Worm (Caenorhabditis elegans) whole organism, young adult: ENCODE results near the gene str-187.

Experiments
- B0261.1 ChIP-seq: sonication (generic microtip); optimal IDR thresholded peaks from 2 replicates; lab custom pipeline; 2016; ENCODE audit warnings: mild to moderate bottlenecking, missing genetic modification characterization, moderate library complexity, missing compliant biosample characterization
- C17E4.6 ChIP-seq: fragments of 200-800 bp; sonication (Bioruptor generic); IDR thresholded peaks from 2 replicates; pipeline ENCODE4 v1.3.6; 2022; ENCODE audit warnings: missing genetic modification reagents, missing genetic modification characterization, missing compliant biosample characterization
- F10E7.11 ChIP-seq: sonication (generic microtip); optimal IDR thresholded peaks from 2 replicates; lab custom pipeline; 2017; ENCODE audit warnings: mild to moderate bottlenecking, missing genetic modification characterization, moderate library complexity, missing compliant biosample characterization
- F23B12.7 ChIP-seq: sonication (generic microtip); optimal IDR thresholded peaks from 2 replicates; lab custom pipeline; 2017; ENCODE audit warnings: missing genetic modification characterization, mild to moderate bottlenecking, missing compliant biosample characterization, antibody characterized with exemption, moderate library complexity; ENCODE audit not compliant: insufficient read depth
- F33H1.4 ChIP-seq: fragments of 200-800 bp; sonication (Bioruptor generic); IDR thresholded peaks from 2 replicates; pipeline ENCODE4 v1.3.6; 2022; ENCODE audit warnings: missing genetic modification reagents, missing genetic modification characterization, missing compliant biosample characterization
- F37B4.10 ChIP-seq: fragments of 200-800 bp; sonication (Bioruptor generic); IDR thresholded peaks from 2 replicates; pipeline ENCODE4 v1.3.6; 2022; ENCODE audit warnings: missing genetic modification characterization, missing compliant biosample characterization
- F39B2.1 ChIP-seq: fragments of 200-800 bp; sonication (Bioruptor generic); IDR thresholded peaks from 2 replicates; pipeline ENCODE4 v1.3.6; 2022; ENCODE audit warnings: missing genetic modification reagents, missing genetic modification characterization, missing compliant biosample characterization
- F55B11.4 ChIP-seq: sonication (generic microtip); optimal IDR thresholded peaks from 2 replicates; lab custom pipeline; 2016; ENCODE audit warnings: missing compliant biosample characterization, missing genetic modification characterization, borderline replicate concordance; ENCODE audit not compliant: insufficient read depth
- K11D2.4 ChIP-seq: fragments of 200-800 bp; sonication (Bioruptor generic); IDR thresholded peaks from 2 replicates; pipeline ENCODE4 v1.3.6; 2022; ENCODE audit warnings: missing genetic modification reagents, missing genetic modification characterization, missing compliant biosample characterization
- T07F8.4 ChIP-seq: sonication (generic microtip); optimal IDR thresholded peaks from 2 replicates; lab custom pipeline; 2016; ENCODE audit warnings: mild to moderate bottlenecking, missing genetic modification characterization, moderate library complexity, missing compliant biosample characterization
- Y53F4B.3 ChIP-seq: fragments of 200-800 bp; sonication (Bioruptor generic); IDR thresholded peaks from 2 replicates; pipeline ENCODE4 v1.3.6; 2022; ENCODE audit warnings: missing genetic modification reagents, missing genetic modification characterization, missing compliant biosample characterization
- Y56A3A.18 ChIP-seq: fragments of 200-800 bp; sonication (Bioruptor generic); IDR thresholded peaks from 2 replicates; pipeline ENCODE4 v1.3.6; 2022; ENCODE audit warnings: missing genetic modification reagents, missing genetic modification characterization, missing compliant biosample characterization
- Y67H2A.10 ChIP-seq: fragments of 200-800 bp; sonication (Bioruptor generic); conservative IDR thresholded peaks from 2 replicates; pipeline ENCODE4 v1.3.6; 2022; ENCODE audit warnings: missing genetic modification reagents, missing genetic modification characterization, missing compliant biosample characterization
- Y79H2A.3 ChIP-seq: fragments of 200-800 bp; sonication (Bioruptor generic); conservative IDR thresholded peaks from 2 replicates; pipeline ENCODE4 v1.3.6; 2022; ENCODE audit warnings: missing genetic modification reagents, missing genetic modification characterization, missing compliant biosample characterization
- Y95B8A.8 ChIP-seq: fragments of 200-800 bp; sonication (Bioruptor generic); IDR thresholded peaks from 2 replicates; pipeline ENCODE4 v1.3.6; 2022; ENCODE audit warnings: missing genetic modification reagents, missing genetic modification characterization, missing compliant biosample characterization
- ZK185.1 ChIP-seq: sonication (generic microtip); optimal IDR thresholded peaks from 2 replicates; lab custom pipeline; 2016; ENCODE audit warnings: mild to moderate bottlenecking, missing genetic modification characterization, missing compliant biosample characterization; ENCODE audit not compliant: poor library complexity, severe bottlenecking
- ama-1 ChIP-seq, 3 experiments: fragments of 150-350 bp in 1 of 3; sonication (generic microtip) in 2 of 3; optimal IDR thresholded peaks; 2 replicates each; lab custom pipeline; 2014 to 2018; ENCODE audit warnings: missing biosample characterization in 2 of 3, missing genetic modification characterization in 2 of 3, missing genetic modification reagents in 2 of 3
- aptf-3 ChIP-seq: fragments of 200-800 bp; sonication (Bioruptor generic); IDR thresholded peaks from 2 replicates; pipeline ENCODE4 v1.3.6; 2022; ENCODE audit warnings: missing genetic modification characterization, missing compliant biosample characterization
- attf-5 ChIP-seq: fragments of 200-800 bp; sonication (Bioruptor generic); optimal IDR thresholded peaks from 2 replicates; lab custom pipeline; 2018; ENCODE audit warnings: mild to moderate bottlenecking, missing genetic modification characterization, missing compliant biosample characterization
- ccch-3 ChIP-seq: fragments of 200-800 bp; sonication (Bioruptor generic); optimal IDR thresholded peaks from 2 replicates; lab custom pipeline; 2018; ENCODE audit warnings: mild to moderate bottlenecking, missing genetic modification characterization, missing compliant biosample characterization
- cebp-1 ChIP-seq, 2 experiments: fragments of 200-800 bp in 1 of 2; sonication (Bioruptor generic) in 1 of 2; sonication (generic microtip) in 1 of 2; IDR thresholded peaks in 1 of 2; optimal IDR thresholded peaks in 1 of 2; 2 replicates each; pipeline versions ENCODE4 v1.3.6 to Lab custom; 2017 to 2022; ENCODE audit warnings: missing compliant biosample characterization in 2 of 2, missing genetic modification characterization in 2 of 2, mild to moderate bottlenecking in 1 of 2, missing genetic modification reagents in 1 of 2, moderate library complexity in 1 of 2
- ceh-100 ChIP-seq: fragments of 200-800 bp; sonication (Bioruptor generic); IDR thresholded peaks from 2 replicates; pipeline ENCODE4 v1.3.6; 2022; ENCODE audit warnings: missing genetic modification reagents, missing genetic modification characterization, missing compliant biosample characterization
- ceh-27 ChIP-seq: fragments of 200-800 bp; sonication (Bioruptor generic); optimal IDR thresholded peaks from 2 replicates; lab custom pipeline; 2018; ENCODE audit warnings: mild to moderate bottlenecking, missing genetic modification characterization, moderate library complexity, missing compliant biosample characterization
- ceh-58 ChIP-seq: fragments of 200-800 bp; sonication (Bioruptor generic); IDR thresholded peaks from 2 replicates; pipeline ENCODE4 v1.3.6; 2022; ENCODE audit warnings: missing genetic modification characterization, missing compliant biosample characterization
- chd-7 ChIP-seq: sonication (generic microtip); optimal IDR thresholded peaks from 2 replicates; lab custom pipeline; 2016; ENCODE audit warnings: mild to moderate bottlenecking, missing genetic modification characterization, moderate library complexity, missing compliant biosample characterization
- die-1 ChIP-seq: sonication (generic microtip); optimal IDR thresholded peaks from 2 replicates; lab custom pipeline; 2016; ENCODE audit warnings: missing genotype, mild to moderate bottlenecking, missing genetic modification characterization, missing compliant biosample characterization
- egl-44 ChIP-seq: fragments of 200-800 bp; sonication (Bioruptor generic); IDR thresholded peaks from 2 replicates; pipeline ENCODE4 v1.3.6; 2022; ENCODE audit warnings: missing genetic modification reagents, missing genetic modification characterization, missing compliant biosample characterization
- egrh-3 ChIP-seq: fragments of 200-800 bp; sonication (Bioruptor generic); IDR thresholded peaks from 2 replicates; pipeline ENCODE4 v1.3.6; 2022; ENCODE audit warnings: missing genetic modification reagents, missing genetic modification characterization, missing compliant biosample characterization
- hlh-12 ChIP-seq: sonication (generic microtip); optimal IDR thresholded peaks from 2 replicates; lab custom pipeline; 2016; ENCODE audit warnings: missing genetic modification characterization, missing compliant biosample characterization
- hlh-26 ChIP-seq: fragments of 200-800 bp; sonication (Bioruptor generic); conservative IDR thresholded peaks from 2 replicates; pipeline ENCODE4 v1.3.6; 2022; ENCODE audit warnings: missing genetic modification reagents, missing genetic modification characterization, missing compliant biosample characterization
- hmg-1.2 ChIP-seq: fragments of 200-800 bp; sonication (Bioruptor generic); IDR thresholded peaks from 2 replicates; pipeline ENCODE4 v1.3.6; 2022; ENCODE audit warnings: missing genetic modification reagents, missing genetic modification characterization, missing compliant biosample characterization
- hrde-1 ChIP-seq: sonication (generic microtip); optimal IDR thresholded peaks from 2 replicates; lab custom pipeline; 2016; ENCODE audit warnings: missing genetic modification characterization, mild to moderate bottlenecking, missing compliant biosample characterization, moderate library complexity, missing genotype, missing genetic modification reagents, borderline replicate concordance
- hsf-1 ChIP-seq: fragments of 200-800 bp; sonication (Bioruptor generic); IDR thresholded peaks from 2 replicates; pipeline ENCODE4 v1.3.6; 2022; ENCODE audit warnings: missing genetic modification reagents, missing genetic modification characterization, missing compliant biosample characterization
- lag-1 ChIP-seq: fragments of 200-800 bp; sonication (Bioruptor generic); IDR thresholded peaks from 2 replicates; pipeline ENCODE4 v1.3.6; 2022; ENCODE audit warnings: missing genetic modification reagents, missing genetic modification characterization, missing compliant biosample characterization
- let-526 ChIP-seq: fragments of 200-800 bp; sonication (Bioruptor generic); IDR thresholded peaks from 2 replicates; pipeline ENCODE4 v1.3.6; 2022; ENCODE audit warnings: missing genetic modification reagents, missing genetic modification characterization, missing compliant biosample characterization
- lin-26 ChIP-seq: fragments of 200-800 bp; sonication (Bioruptor generic); IDR thresholded peaks from 2 replicates; pipeline ENCODE4 v1.3.6; 2022; ENCODE audit warnings: missing genetic modification reagents, missing genetic modification characterization, missing compliant biosample characterization
- lsl-1 ChIP-seq: fragments of 200-800 bp; sonication (Bioruptor generic); optimal IDR thresholded peaks from 2 replicates; lab custom pipeline; 2018; ENCODE audit warnings: mild to moderate bottlenecking, missing genetic modification characterization, moderate library complexity, missing compliant biosample characterization
- madf-6 ChIP-seq: fragments of 200-800 bp; sonication (Bioruptor generic); IDR thresholded peaks from 2 replicates; pipeline ENCODE4 v1.3.6; 2022; ENCODE audit warnings: missing genetic modification reagents, missing genetic modification characterization, missing compliant biosample characterization
- mes-4 ChIP-seq: sonication (generic microtip); optimal IDR thresholded peaks from 2 replicates; lab custom pipeline; 2016; ENCODE audit warnings: missing genotype, missing genetic modification characterization, missing compliant biosample characterization
- nhr-90 ChIP-seq: sonication (generic microtip); optimal IDR thresholded peaks from 2 replicates; lab custom pipeline; 2016; ENCODE audit warnings: missing genotype, mild to moderate bottlenecking, missing genetic modification characterization, missing compliant biosample characterization
- rcor-1 ChIP-seq: fragments of 200-800 bp; sonication (Bioruptor generic); IDR thresholded peaks from 2 replicates; pipeline ENCODE4 v1.3.6; 2022; ENCODE audit warnings: missing genetic modification reagents, missing genetic modification characterization, missing compliant biosample characterization
- sdz-38 ChIP-seq: sonication (generic microtip); optimal IDR thresholded peaks from 2 replicates; lab custom pipeline; 2016; ENCODE audit warnings: missing genotype, missing genetic modification characterization, missing compliant biosample characterization
- snpc-1.1 ChIP-seq: sonication (generic microtip); optimal IDR thresholded peaks from 2 replicates; lab custom pipeline; 2017; ENCODE audit warnings: missing genetic modification characterization, mild to moderate bottlenecking, missing compliant biosample characterization, antibody characterized with exemption, moderate library complexity, missing genotype, missing genetic modification reagents; ENCODE audit not compliant: insufficient read depth
- unc-130 ChIP-seq: sonication (generic microtip); optimal IDR thresholded peaks from 2 replicates; lab custom pipeline; 2016; ENCODE audit warnings: missing genetic modification reagents, missing genetic modification characterization, missing compliant biosample characterization

The str-187 gene

ce11 chrIV:17278363-17278762, 13.0 kb downstream of the str-187 start (continued):
- TF ChIP-seq Y56A3A.18 (GFP tag; lab: Robert Waterston, UW) (0 out of 2 replicates have a peak, but pooled peaks have one; percentile 38), madf-6 (peak; percentile 76), hrde-1 (tag; lab: Kevin White, UChicago) (peak; percentile 74), sdz-38 (no peak), ccch-3 (GFP tag; lab: Kevin White, UChicago) (peak; percentile 76), Y53F4B.3 (GFP tag; lab: Robert Waterston, UW) (no peak), Y95B8A.8 (GFP tag; lab: Robert Waterston, UW) (peak; percentile 94), Y67H2A.10 (GFP tag; lab: Robert Waterston, UW) (peak; percentile 97)

DNA sequence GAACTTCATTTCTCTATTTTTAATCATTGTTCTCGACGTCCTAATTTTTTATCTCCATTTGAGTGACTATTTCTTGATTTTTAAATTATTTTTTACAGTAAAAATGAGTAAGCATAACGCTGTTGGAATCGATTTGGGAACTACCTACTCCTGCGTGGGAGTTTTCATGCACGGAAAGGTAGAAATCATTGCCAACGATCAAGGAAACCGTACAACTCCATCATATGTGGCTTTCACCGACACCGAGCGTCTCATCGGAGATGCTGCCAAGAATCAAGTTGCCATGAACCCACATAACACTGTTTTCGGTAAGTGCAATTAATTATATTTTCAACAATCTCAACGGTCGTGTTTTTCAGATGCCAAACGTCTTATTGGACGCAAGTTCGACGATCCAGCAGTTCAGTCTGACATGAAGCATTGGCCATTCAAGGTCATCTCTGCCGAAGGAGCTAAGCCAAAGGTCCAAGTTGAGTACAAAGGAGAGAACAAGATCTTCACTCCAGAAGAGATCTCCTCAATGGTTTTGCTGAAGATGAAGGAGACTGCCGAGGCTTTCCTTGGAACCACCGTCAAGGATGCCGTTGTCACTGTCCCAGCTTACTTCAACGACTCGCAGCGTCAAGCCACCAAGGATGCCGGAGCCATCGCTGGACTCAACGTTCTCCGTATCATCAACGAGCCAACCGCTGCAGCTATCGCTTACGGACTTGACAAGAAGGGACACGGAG, 13.6 kb downstream of the str-187 start, which contains the start of gene hsp-1:
Gene hsp-1, plus strand, starts transcription at position 99 of the 731 bp plus-strand sequence.
- TF ChIP-seq ZK185.1 (tag; lab: Kevin White, UChicago) (peak; percentile 45), ceh-100 (GFP tag; lab: Robert Waterston, UW) (peak; percentile 10; the same call in 1 of the 2 replicates), nhr-90 (tag; lab: Kevin White, UChicago) (no peak), B0261.1 (tag; lab: Kevin White, UChicago) (no peak), egl-44 (GFP tag; lab: Robert Waterston, UW) (peak; percentile 14; the same call in 1 of the 2 replicates), F10E7.11 (no peak), ccch-3 (GFP tag; lab: Kevin White, UChicago) (no peak), attf-5 (GFP tag; lab: Kevin White, UChicago) (no peak), ama-1 (optimal IDR thresholded peaks at IDR 0.05; lab: Kevin White, UChicago) (no peak), ama-1 (GFP tag; optimal IDR thresholded peaks at IDR 0.05; lab: Kevin White, UChicago) (no peak), chd-7 (no peak), lag-1 (GFP tag; lab: Robert Waterston, UW) (no peak), F33H1.4 (no peak), ceh-58 (no peak), hlh-26 (GFP tag; lab: Robert Waterston, UW) (no peak), Y79H2A.3 (GFP tag; lab: Robert Waterston, UW) (no peak; the same call in 1 of the 2 replicates), snpc-1.1 (no peak), K11D2.4 (GFP tag; lab: Robert Waterston, UW) (no peak), aptf-3 (GFP tag; lab: Robert Waterston, UW) (peak; percentile 30; the same call in 1 of the 2 replicates), hmg-1.2 (GFP tag; lab: Robert Waterston, UW) (0 out of 2 replicates have a peak, but pooled peaks have one; percentile 4), hlh-12 (no peak), die-1 (tag; lab: Kevin White, UChicago) (no peak), egrh-3 (GFP tag; lab: Robert Waterston, UW) (no peak; the same call in 1 of the 2 replicates), lin-26 (GFP tag; lab: Robert Waterston, UW) (no peak; the same call in 1 of the 2 replicates), let-526 (GFP tag; lab: Robert Waterston, UW) (no peak), F39B2.1 (GFP tag; lab: Robert Waterston, UW) (peak; percentile 33; the same call in 1 of the 2 replicates), unc-130 (GFP tag; lab: Kevin White, UChicago) (no peak), rcor-1 (GFP tag; lab: Robert Waterston, UW) (0 out of 2 replicates have a peak, but pooled peaks have one; percentile 23), ceh-27 (GFP tag; lab: Kevin White, UChicago) (peak; percentile 40), cebp-1 (GFP tag; IDR thresholded peaks at IDR 0.05; lab: Robert Waterston, UW) (no peak), cebp-1 (tag; optimal IDR thresholded peaks at IDR 0.05; lab: Kevin White, UChicago) (peak; percentile 14), F23B12.7 (no peak), hsf-1 (GFP tag; lab: Robert Waterston, UW) (peak; percentile 6), T07F8.4 (tag; lab: Kevin White, UChicago) (no peak), lsl-1 (GFP tag; lab: Kevin White, UChicago) (peak; percentile 4), F55B11.4 (tag; lab: Kevin White, UChicago) (peak; percentile 12), mes-4 (tag; lab: Kevin White, UChicago) (no peak), F37B4.10 (GFP tag; lab: Robert Waterston, UW) (no peak), C17E4.6 (GFP tag; lab: Robert Waterston, UW) (no peak)
